Worm (Caenorhabditis elegans): ENCODE results near the gene M02B1.4.

Gene M02B1.4

DNA sequence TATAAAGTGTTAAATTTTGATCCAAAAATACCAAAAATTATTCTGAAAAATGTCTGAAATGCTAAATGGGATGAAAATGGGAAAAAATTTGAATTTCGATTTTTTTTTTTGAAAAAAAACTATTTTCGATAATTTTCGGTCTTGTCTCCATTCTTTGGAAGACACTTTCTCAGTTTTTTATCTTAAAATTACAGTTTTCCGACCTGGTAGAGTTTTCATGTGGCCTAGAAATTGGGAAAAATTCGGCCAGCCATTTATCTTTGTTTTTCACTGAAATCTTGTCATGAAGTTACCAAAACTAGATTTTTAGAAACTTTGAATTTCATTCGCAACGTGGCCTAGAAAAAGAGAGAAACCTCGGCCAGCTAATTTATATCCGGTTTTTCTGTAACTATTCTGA, 15.8 kb upstream of the M02B1.4 start:
- TF ChIP-seq nhr-77 (tag; optimal IDR thresholded peaks at IDR 0.05) (no peak), lin-15B (tag; optimal IDR thresholded peaks at IDR 0.05) (no peak), aly-2 (tag; optimal IDR thresholded peaks at IDR 0.05) (no peak)

DNA sequence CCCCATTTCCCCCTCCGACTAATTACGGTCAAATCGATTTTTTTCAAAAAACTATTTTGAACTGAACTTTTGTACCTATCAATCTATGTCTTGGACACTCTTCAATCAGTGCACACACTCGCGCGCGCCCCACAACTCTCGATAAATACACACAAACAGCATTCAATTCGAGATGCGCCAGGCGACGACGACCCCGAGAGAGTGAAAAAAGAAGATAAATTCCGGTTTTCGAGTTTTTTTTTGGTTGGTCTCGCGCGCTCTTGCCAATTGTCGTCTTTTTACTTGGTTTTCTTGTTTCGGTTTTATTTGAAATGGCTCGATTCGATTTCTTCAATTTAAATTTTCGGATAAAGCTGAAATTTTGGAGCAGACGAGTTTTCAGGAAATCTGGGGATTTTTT, 15.2 kb upstream of the M02B1.4 start:
- TF ChIP-seq nhr-25 (tag; optimal IDR thresholded peaks at IDR 0.05) (peak; percentile 5), elt-2 (tag; optimal IDR thresholded peaks at IDR 0.05) (peak; percentile 17), ceh-82 (tag; optimal IDR thresholded peaks at IDR 0.05) (no peak), nhr-28 (tag; optimal IDR thresholded peaks at IDR 0.05) (no peak), nfya-1 (tag; optimal IDR thresholded peaks at IDR 0.05; ENCODE audit: insufficient read depth) (peak; percentile 17), skn-1 (tag; optimal IDR thresholded peaks at IDR 0.05) (no peak), hmg-11 (tag; optimal IDR thresholded peaks at IDR 0.05) (peak; percentile 40), pha-4 (tag; optimal IDR thresholded peaks at IDR 0.05) (peak; percentile 62)

ce11 chrIV:12836208-12836607, 11.1 kb upstream of the M02B1.4 start, which contains the start of gene M02B1.3:
M02B1.3 (plus strand) TSS chrIV:12836508.
- TF ChIP-seq ztf-11 (tag; optimal IDR thresholded peaks at IDR 0.05) (no peak), lsy-12 (tag; optimal IDR thresholded peaks at IDR 0.05) (no peak), nhr-76 (tag; optimal IDR thresholded peaks at IDR 0.05) (no peak), jun-1 (tag; optimal IDR thresholded peaks at IDR 0.05) (no peak), mdl-1 (tag; optimal IDR thresholded peaks at IDR 0.05) (no peak), ceh-16 (tag; optimal IDR thresholded peaks at IDR 0.05) (no peak), nfya-1 (tag; optimal IDR thresholded peaks at IDR 0.05; ENCODE audit: insufficient read depth) (peak; percentile 31), snpc-4 (tag; optimal IDR thresholded peaks at IDR 0.05) (no peak), ztf-4 (tag; optimal IDR thresholded peaks at IDR 0.05) (no peak), lin-39 (tag; optimal IDR thresholded peaks at IDR 0.05) (peak; percentile 7)

DNA sequence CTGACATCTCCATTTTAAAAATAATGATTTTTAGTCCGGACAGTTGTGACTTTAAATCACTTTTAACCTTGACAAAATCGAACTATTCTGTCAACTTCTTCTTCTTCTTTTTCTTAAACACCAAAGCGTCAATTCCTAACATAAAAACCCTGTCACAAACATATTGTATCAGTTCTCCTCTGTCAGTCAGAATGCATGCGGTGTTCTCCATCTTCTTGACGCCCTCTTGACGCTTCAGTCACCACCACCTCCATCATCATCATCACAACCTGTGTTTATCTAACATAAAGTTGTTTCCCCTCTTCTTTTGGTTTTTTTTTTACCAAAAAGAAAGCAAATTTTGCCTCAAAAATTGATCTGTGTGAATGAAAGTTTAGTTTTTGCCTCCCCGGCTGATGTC, 10.3 kb upstream of the M02B1.4 start:
- TF ChIP-seq ZK546.5 (tag; optimal IDR thresholded peaks at IDR 0.05) (no peak), nhr-25 (tag; optimal IDR thresholded peaks at IDR 0.05) (peak; percentile 11)

DNA sequence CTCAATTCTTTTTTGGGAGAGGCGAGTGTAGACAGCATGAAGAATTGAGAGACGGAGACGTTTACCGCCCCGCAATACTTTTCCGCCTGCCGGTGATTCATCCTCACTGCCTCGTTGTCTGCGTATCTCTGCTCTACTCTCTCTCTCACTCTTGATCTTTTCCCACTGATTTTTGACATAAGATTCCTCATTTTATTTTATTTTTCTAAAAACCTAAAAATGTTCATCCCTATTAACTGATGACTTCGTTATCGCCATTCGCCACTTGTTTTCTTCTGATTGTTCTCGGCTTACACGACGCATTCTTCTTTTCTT, 9.3 kb upstream of the M02B1.4 start:
- peak; percentile 33 for TF ChIP-seq nfya-1 (tag; optimal IDR thresholded peaks at IDR 0.05; ENCODE audit: insufficient read depth)
- no peak for TF ChIP-seq nhr-67 (tag; optimal IDR thresholded peaks at IDR 0.05)
- TF ChIP-seq ceh-9 (tag; optimal IDR thresholded peaks at IDR 0.05), result no peak
- TF ChIP-seq nhr-23 (tag; optimal IDR thresholded peaks at IDR 0.05), result peak; percentile 35
- TF ChIP-seq elt-1 (tag; optimal IDR thresholded peaks at IDR 0.05), result no peak
- TF ChIP-seq pha-4 (tag; optimal IDR thresholded peaks at IDR 0.05), result peak; percentile 39
- TF ChIP-seq R02D3.7 (tag; optimal IDR thresholded peaks at IDR 0.05), result no peak

DNA sequence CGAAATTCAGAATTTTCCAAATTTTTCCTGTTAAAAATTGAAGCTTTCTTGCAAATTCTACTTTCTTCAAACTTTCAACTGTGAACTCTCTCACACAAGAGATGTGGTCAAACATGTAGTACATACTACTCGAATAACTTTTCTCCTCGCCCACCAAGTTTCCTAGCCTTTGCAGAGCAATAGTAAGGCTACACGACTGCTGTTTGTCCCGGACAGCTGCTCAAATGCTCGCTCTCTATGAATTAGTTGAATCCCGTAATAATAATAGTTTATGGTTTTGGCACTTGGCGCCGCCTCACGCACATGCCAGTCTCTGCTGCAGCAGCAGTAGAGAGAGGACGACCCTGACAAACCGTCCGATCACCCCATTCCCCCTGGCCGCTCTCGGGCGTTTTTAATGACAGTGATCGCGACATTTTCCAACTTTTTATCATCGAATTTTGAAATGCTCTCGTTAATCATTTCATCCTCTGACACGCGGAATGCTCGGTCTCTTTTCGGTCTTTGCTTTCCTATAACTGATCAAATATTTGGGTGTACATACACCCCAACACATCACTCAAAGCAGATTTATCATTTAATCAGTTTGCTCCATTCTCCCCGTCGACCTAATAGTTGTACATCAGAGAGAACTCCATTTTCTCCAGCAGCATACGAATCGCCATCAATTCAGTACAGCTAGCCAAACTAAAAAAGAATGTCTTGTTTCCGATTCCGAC, 8.7 kb upstream of the M02B1.4 start:
- TF ChIP-seq elt-2 (tag; optimal IDR thresholded peaks at IDR 0.05) (peak; percentile 80), mml-1 (tag; optimal IDR thresholded peaks at IDR 0.05) (no peak), pqm-1 (tag; optimal IDR thresholded peaks at IDR 0.05) (peak; percentile 47), hmg-11 (tag; optimal IDR thresholded peaks at IDR 0.05) (peak; percentile 30), lin-15B (tag; optimal IDR thresholded peaks at IDR 0.05) (no peak), jun-1 (tag; optimal IDR thresholded peaks at IDR 0.05) (peak; percentile 25)

DNA sequence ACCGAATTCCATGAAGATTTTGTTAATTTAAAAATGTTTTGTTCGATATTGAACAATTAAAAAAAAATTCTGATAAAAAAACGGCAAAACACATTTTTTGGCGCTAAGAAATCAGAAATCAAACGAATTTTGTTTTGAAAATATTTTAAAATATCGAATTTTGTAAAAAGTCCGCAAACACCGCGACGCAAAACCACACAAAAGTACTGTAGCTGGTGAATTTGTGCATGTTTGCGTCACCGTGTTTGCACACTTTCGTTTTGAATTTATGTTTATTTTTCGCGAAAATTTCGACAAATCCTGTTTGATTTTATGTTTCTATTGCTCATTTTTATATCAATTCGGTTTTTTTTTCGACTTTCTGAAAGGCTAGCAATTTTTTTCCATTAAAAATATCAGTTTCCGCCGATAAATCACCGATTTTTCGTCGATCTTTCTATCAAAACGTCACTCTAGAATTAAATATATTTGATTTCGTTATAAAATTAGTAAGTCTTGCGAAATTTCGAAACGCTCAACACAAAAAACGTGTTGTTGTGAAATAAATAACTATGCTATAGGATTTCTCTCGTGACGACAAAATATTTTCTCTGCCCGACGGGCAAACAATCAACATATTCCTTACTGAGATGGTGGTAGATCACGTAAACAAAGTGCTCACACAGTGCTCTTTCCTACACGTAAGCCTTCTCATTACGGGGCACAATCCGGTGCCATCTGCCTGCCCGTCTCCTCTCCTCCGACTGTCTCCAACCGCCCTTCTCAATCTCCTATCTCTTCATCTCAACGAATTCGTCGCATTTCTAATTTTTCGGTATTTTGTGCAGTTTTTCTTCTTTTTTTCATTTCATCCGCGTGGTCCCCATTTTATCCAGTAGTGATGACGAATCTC, 6.7 kb upstream of the M02B1.4 start:
- TF ChIP-seq nhr-76 (tag; optimal IDR thresholded peaks at IDR 0.05), result no peak
- TF ChIP-seq hmg-11 (tag; optimal IDR thresholded peaks at IDR 0.05), result peak; percentile 0
- peak; percentile 32 for TF ChIP-seq lin-39 (tag; optimal IDR thresholded peaks at IDR 0.05)
- peak; percentile 9 for TF ChIP-seq pha-4 (tag; optimal IDR thresholded peaks at IDR 0.05)
- TF ChIP-seq fos-1 (tag; optimal IDR thresholded peaks at IDR 0.05), result no peak
- TF ChIP-seq zag-1 (tag; optimal IDR thresholded peaks at IDR 0.05), result no peak
